Fruit fly (Drosophila melanogaster): Measurements from ENCODE around the gene CG8997.

dm6 chr2L:13851098-13851497 lies 6.0 kb upstream of the CG8997 start:
- TF ChIP-seq CG14655 (GFP tag; optimal IDR thresholded peaks at IDR 0.05) (no peak), CG4496 (GFP tag; IDR thresholded peaks at IDR 0.05) (no peak), fd96Ca (GFP tag; IDR thresholded peaks at IDR 0.05) (no peak), CG12605 (GFP tag; IDR thresholded peaks at IDR 0.05) (no peak)

Measured in whole organism, pupa.